Fruit fly (Drosophila melanogaster): Measurements from ENCODE around the gene CG31086.

Gene CG31086

dm6 chr3R:26228026-26228635, 43.1 kb downstream of the CG31086 start (continued):
- peak; percentile 71; the same call in 1 of the 2 replicates for TF ChIP-seq CG32532 (GFP tag; IDR thresholded peaks at IDR 0.05)
- no peak for TF ChIP-seq lbe (GFP tag; optimal IDR thresholded peaks at IDR 0.05)
- TF ChIP-seq CG16863 (GFP tag; optimal IDR thresholded peaks at IDR 0.05): peak; percentile 87
- no peak for TF ChIP-seq HLH4C (GFP tag; IDR thresholded peaks at IDR 0.05; ENCODE audit: partially characterized antibody)
- TF ChIP-seq CG13296 (GFP tag; optimal IDR thresholded peaks at IDR 0.05): peak; percentile 83
- TF ChIP-seq sna (GFP tag; IDR thresholded peaks at IDR 0.05; ENCODE audit: partially characterized antibody): no peak
- peak; percentile 74 for TF ChIP-seq CG4282 (GFP tag; optimal IDR thresholded peaks at IDR 0.05)
- peak; percentile 77 for TF ChIP-seq danr (GFP tag; IDR thresholded peaks at IDR 0.05)
- peak in 1 of 3 experiments; percentile 56 for TF ChIP-seq lola (GFP tag; optimal IDR thresholded peaks at IDR 0.05)
- peak; percentile 80 for TF ChIP-seq p53 (GFP tag; optimal IDR thresholded peaks at IDR 0.05)
- TF ChIP-seq nau (GFP tag; optimal IDR thresholded peaks at IDR 0.05): peak; percentile 91
- TF ChIP-seq CG12219 (GFP tag; optimal IDR thresholded peaks at IDR 0.05): peak; percentile 64
- TF ChIP-seq CG7372 (GFP tag; IDR thresholded peaks at IDR 0.05): 0 out of 2 replicates have a peak, but pooled peaks have one; percentile 55
- peak; percentile 52; the same call in 1 of the 2 replicates for TF ChIP-seq ro (GFP tag; IDR thresholded peaks at IDR 0.05)
- no peak for TF ChIP-seq mld (GFP tag; IDR thresholded peaks at IDR 0.05; ENCODE audit: partially characterized antibody)
- TF ChIP-seq gce (GFP tag; IDR thresholded peaks at IDR 0.05): peak; percentile 85
- no peak for TF ChIP-seq CG9437 (GFP tag; optimal IDR thresholded peaks at IDR 0.05)
- no peak for TF ChIP-seq yki (optimal IDR thresholded peaks at IDR 0.05)
- peak; percentile 85 for TF ChIP-seq Bdp1 (GFP tag; optimal IDR thresholded peaks at IDR 0.05)
- TF ChIP-seq CG11093 (GFP tag; IDR thresholded peaks at IDR 0.05): peak; percentile 61; the same call in 1 of the 3 replicates
- no peak for TF ChIP-seq zen (tag; optimal IDR thresholded peaks at IDR 0.05)
- TF ChIP-seq gsb-n (tag; optimal IDR thresholded peaks at IDR 0.05): peak; percentile 87
- TF ChIP-seq Blimp-1 (GFP tag; optimal IDR thresholded peaks at IDR 0.05): peak; percentile 88
- no peak for TF ChIP-seq Lim3 (GFP tag; IDR thresholded peaks at IDR 0.05)
- peak; percentile 63 for TF ChIP-seq Sry-δ (GFP tag; optimal IDR thresholded peaks at IDR 0.05)
- peak; percentile 41; the same call in 1 of the 3 replicates for TF ChIP-seq C15 (GFP tag; IDR thresholded peaks at IDR 0.05)
- TF ChIP-seq CG8944 (GFP tag; optimal IDR thresholded peaks at IDR 0.05): peak; percentile 86
- TF ChIP-seq CG1024 (GFP tag; IDR thresholded peaks at IDR 0.05): peak; percentile 83
- TF ChIP-seq oc (tag; optimal IDR thresholded peaks at IDR 0.05): peak; percentile 85
- peak; percentile 61 for TF ChIP-seq D19B (GFP tag; optimal IDR thresholded peaks at IDR 0.05)
- TF ChIP-seq aop (GFP tag; IDR thresholded peaks at IDR 0.05): peak; percentile 44; the same call in 1 of the 2 replicates
- peak; percentile 73 for TF ChIP-seq CG15514 (GFP tag; optimal IDR thresholded peaks at IDR 0.05)
- peak; percentile 75 for TF ChIP-seq lilli (GFP tag; optimal IDR thresholded peaks at IDR 0.05)
- peak; percentile 80 for TF ChIP-seq shn (GFP tag; optimal IDR thresholded peaks at IDR 0.05)
- TF ChIP-seq cwo (GFP tag; optimal IDR thresholded peaks at IDR 0.05): peak; percentile 78
- peak; percentile 98 for TF ChIP-seq Med (GFP tag)
- TF ChIP-seq Max (GFP tag; optimal IDR thresholded peaks at IDR 0.05): peak; percentile 74
- peak; percentile 85 for TF ChIP-seq CG6254 (GFP tag; optimal IDR thresholded peaks at IDR 0.05)
- TF ChIP-seq CG10274 (GFP tag; optimal IDR thresholded peaks at IDR 0.05): peak; percentile 87
- TF ChIP-seq TFAM (GFP tag; optimal IDR thresholded peaks at IDR 0.05): peak; percentile 28
- TF ChIP-seq Xbp1 (GFP tag; optimal IDR thresholded peaks at IDR 0.05): peak; percentile 50
- TF ChIP-seq tgo (GFP tag; IDR thresholded peaks at IDR 0.05): peak; percentile 49; the same call in 2 of the 3 replicates
- TF ChIP-seq gcm (GFP tag; optimal IDR thresholded peaks at IDR 0.05): peak; percentile 65
- TF ChIP-seq CG3838 (GFP tag; optimal IDR thresholded peaks at IDR 0.05): peak; percentile 73
- peak; percentile 81 for TF ChIP-seq wdn (GFP tag; IDR thresholded peaks at IDR 0.05)
- peak; percentile 36; the same call in 1 of the 2 replicates for TF ChIP-seq GATAe (GFP tag; conservative IDR thresholded peaks at IDR 0.05)
- TF ChIP-seq CG13287 (GFP tag; IDR thresholded peaks at IDR 0.05; ENCODE audit: partially characterized antibody): no peak
- TF ChIP-seq psq (GFP tag; optimal IDR thresholded peaks at IDR 0.05): peak; percentile 74
- 0 out of 2 replicates have a peak, but pooled peaks have one; percentile 34 for TF ChIP-seq crol (GFP tag; IDR thresholded peaks at IDR 0.05)
